Worm (Caenorhabditis elegans) whole organism, early embryonic: ENCODE results near the gene M03D4.3.

ENCODE experiments used
- aly-1 ChIP-seq: sonication (generic microtip); optimal IDR thresholded peaks from 2 replicates; lab custom pipeline; 2016; ENCODE audit warnings: missing genetic modification characterization, missing compliant biosample characterization
- ama-1 ChIP-seq: fragments of 150-350 bp; optimal IDR thresholded peaks from 2 replicates; lab custom pipeline; 2014
- flt-1 ChIP-seq: fragments of 200-800 bp; sonication (Bioruptor generic); IDR thresholded peaks from 2 replicates; pipeline ENCODE4 v1.3.6; 2022; ENCODE audit warnings: missing genetic modification characterization, missing compliant biosample characterization
- hmbx-1 ChIP-seq: sonication (generic microtip); optimal IDR thresholded peaks from 2 replicates; lab custom pipeline; 2016; ENCODE audit warnings: mild to moderate bottlenecking, missing genetic modification characterization, missing compliant biosample characterization
- scrt-1 ChIP-seq: fragments of 200-800 bp; sonication (Bioruptor generic); IDR thresholded peaks from 2 replicates; pipeline ENCODE4 v1.3.6; 2022; ENCODE audit warnings: missing genetic modification characterization, missing compliant biosample characterization
- tbx-37 ChIP-seq: fragments of 200-800 bp; sonication (Bioruptor generic); conservative IDR thresholded peaks from 2 replicates; pipeline ENCODE4 v1.3.6; 2022; ENCODE audit warnings: missing genetic modification reagents, missing genetic modification characterization, missing compliant biosample characterization

ce11 chrIV:6083550-6084041 is 28.6 kb downstream of the M03D4.3 start, which contains the start of gene ugt-20:
- TF ChIP-seq flt-1 (GFP tag; lab: Robert Waterston, UW) (no peak), ama-1 (no peak), scrt-1 (GFP tag; lab: Robert Waterston, UW) (no peak), aly-1 (no peak), hmbx-1 (tag; lab: Kevin White, UChicago) (no peak), tbx-37 (no peak)
